Worm (Caenorhabditis elegans): ENCODE measurements around the gene C06H5.13.

DNA sequence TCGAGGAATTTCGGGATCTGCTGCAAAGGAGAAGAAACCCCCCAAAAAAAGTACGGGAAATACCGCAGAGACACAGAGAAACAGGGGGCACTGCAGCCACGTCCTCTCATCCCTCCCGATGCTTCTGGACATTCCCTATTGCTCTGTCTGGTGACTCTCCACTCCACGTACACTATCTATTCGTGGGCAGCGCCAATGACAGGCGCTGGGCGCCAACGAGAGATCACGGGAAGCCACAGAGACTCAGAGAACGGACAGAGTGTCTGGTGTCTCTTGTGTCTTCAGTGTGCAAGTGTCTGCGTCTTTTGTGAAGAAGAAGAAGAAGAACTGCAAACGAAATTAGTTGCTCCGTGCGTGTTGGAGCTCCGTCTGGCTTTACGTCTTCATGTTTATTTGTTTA, 39.6 kb downstream of the C06H5.13 start:
- TF ChIP-seq tab-1 (GFP tag; IDR thresholded peaks at IDR 0.05) (no peak), cog-1 (tag; optimal IDR thresholded peaks at IDR 0.05) (no peak), T22C8.4 (GFP tag; IDR thresholded peaks at IDR 0.05) (no peak), klf-2 (GFP tag; conservative IDR thresholded peaks at IDR 0.05) (no peak), ztf-23 (GFP tag; IDR thresholded peaks at IDR 0.05) (no peak), ztf-29 (GFP tag; IDR thresholded peaks at IDR 0.05) (no peak)
